Fruit fly (Drosophila melanogaster) whole organism, wandering third instar larva: Measurements from ENCODE around the gene CG34456.

ENCODE experiments used
- Dfd ChIP-seq: fragments of >200 bp; optimal IDR thresholded peaks from 2 replicates; lab custom pipeline; 2017; ENCODE audit warnings: missing biosample characterization, missing genetic modification characterization
- Hnf4 ChIP-seq: fragments of 200-800 bp; sonication (Bioruptor generic); optimal IDR thresholded peaks from 2 replicates; lab custom pipeline; 2016; ENCODE audit warnings: missing biosample characterization, mild to moderate bottlenecking, missing genetic modification characterization
- Hr78 ChIP-seq: fragments of >200 bp; optimal IDR thresholded peaks from 2 replicates; lab custom pipeline; 2017; ENCODE audit warnings: missing biosample characterization, missing genetic modification characterization
- N ChIP-seq: fragments of >200 bp; optimal IDR thresholded peaks from 2 replicates; lab custom pipeline; 2018; ENCODE audit warnings: missing biosample characterization, missing external identifiers, missing genetic modification characterization
- br ChIP-seq: fragments of 200-800 bp; sonication (Bioruptor generic); optimal IDR thresholded peaks from 2 replicates; lab custom pipeline; 2016; ENCODE audit warnings: missing biosample characterization, missing genetic modification characterization
- dsf ChIP-seq: sonication (Bioruptor generic); optimal IDR thresholded peaks from 2 replicates; lab custom pipeline; 2016; ENCODE audit warnings: missing biosample characterization, missing genetic modification characterization, borderline replicate concordance
- psq ChIP-seq: fragments of 200-800 bp; sonication (Bioruptor generic); optimal IDR thresholded peaks from 3 replicates; lab custom pipeline; 2017; ENCODE audit warnings: missing biosample characterization, mild to moderate bottlenecking, missing genetic modification characterization, moderate library complexity
- usp ChIP-seq: fragments of >200 bp; optimal IDR thresholded peaks from 2 replicates; lab custom pipeline; 2017; ENCODE audit warnings: missing biosample characterization, missing genetic modification characterization

DNA sequence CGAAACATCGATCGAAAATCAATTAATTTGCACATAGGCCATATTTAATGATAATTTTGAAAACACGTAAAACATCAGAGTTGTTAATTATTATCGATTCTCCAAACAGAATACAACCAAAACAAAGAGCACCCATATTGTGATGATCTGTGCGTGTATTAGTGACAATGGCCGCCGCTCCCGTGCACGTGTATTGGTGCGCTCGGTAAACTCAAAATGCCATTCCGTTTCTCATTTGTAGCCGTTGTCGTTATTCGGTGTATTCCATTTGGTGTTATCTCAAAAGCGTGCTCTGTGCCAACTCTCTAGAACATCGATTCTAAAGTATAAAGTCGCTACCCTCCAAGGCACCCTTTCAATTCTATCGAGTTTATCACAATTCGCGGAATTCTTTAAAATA lies 21.1 kb upstream of the CG34456 start:
- no peak for TF ChIP-seq dsf (GFP tag; lab: Kevin White, UChicago)
- TF ChIP-seq psq (GFP tag; lab: Kevin White, UChicago), result no peak
- TF ChIP-seq br (GFP tag; lab: Kevin White, UChicago), result no peak
- TF ChIP-seq usp (GFP tag; lab: Kevin White, UChicago), result no peak
- TF ChIP-seq Dfd (GFP tag; lab: Kevin White, UChicago), result no peak
- no peak for TF ChIP-seq Hr78 (GFP tag; lab: Kevin White, UChicago)
- TF ChIP-seq N, result peak; percentile 15
- TF ChIP-seq Hnf4 (GFP tag; lab: Kevin White, UChicago), result no peak
